Fruit fly (Drosophila melanogaster): ENCODE measurements around the gene CG15764.

CG15764 gene

DNA sequence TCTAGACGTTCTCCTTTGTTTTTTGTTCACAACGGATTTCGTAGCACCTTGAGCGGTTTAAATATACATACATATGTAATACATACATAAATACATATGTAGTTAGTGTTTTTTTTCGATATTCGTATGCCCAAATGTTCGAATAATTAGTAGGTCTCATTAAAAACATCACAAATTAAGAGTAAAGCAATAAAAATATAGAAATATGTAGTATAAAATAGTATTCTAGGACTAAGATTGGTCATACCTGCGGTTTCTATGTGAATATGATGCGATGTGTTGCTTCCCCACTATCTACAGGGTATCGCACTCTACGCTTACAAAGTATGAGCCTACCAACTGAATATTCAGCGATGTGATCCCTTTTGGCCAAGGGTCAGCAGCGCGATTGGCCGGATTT lies 36.6 kb downstream of the CG15764 start, which contains the start of gene CG4020:
Gene CG4020 (plus strand): TSS at position 301 of the 400 bp plus-strand sequence.
- TF ChIP-seq fd96Ca (GFP tag; IDR thresholded peaks at IDR 0.05) (no peak), CG8159 (tag; optimal IDR thresholded peaks at IDR 0.05) (no peak), CG12605 (GFP tag; IDR thresholded peaks at IDR 0.05) (no peak), CG15710 (tag; optimal IDR thresholded peaks at IDR 0.05) (no peak), Pif1A (GFP tag; optimal IDR thresholded peaks at IDR 0.05) (no peak), CG13204 (GFP tag; optimal IDR thresholded peaks at IDR 0.05) (no peak), CG14655 (GFP tag; optimal IDR thresholded peaks at IDR 0.05) (no peak), Snoo (tag; optimal IDR thresholded peaks at IDR 0.05) (no peak), Pif1B (GFP tag; optimal IDR thresholded peaks at IDR 0.05) (no peak), CG10348 (GFP tag; IDR thresholded peaks at IDR 0.05) (no peak), CG32121 (GFP tag; IDR thresholded peaks at IDR 0.05) (no peak), EcR (GFP tag; optimal IDR thresholded peaks at IDR 0.05) (no peak), CG34367 (tag; optimal IDR thresholded peaks at IDR 0.05) (no peak), CG17806 (tag; optimal IDR thresholded peaks at IDR 0.05) (no peak), D1 (tag; optimal IDR thresholded peaks at IDR 0.05) (no peak), Ets98B (GFP tag; IDR thresholded peaks at IDR 0.05) (no peak), gl (tag; optimal IDR thresholded peaks at IDR 0.05) (no peak), CG8301 (tag; optimal IDR thresholded peaks at IDR 0.05) (no peak), rn (GFP tag; IDR thresholded peaks at IDR 0.05) (no peak)

- peak; percentile 16 for TF ChIP-seq CG8159 (tag; optimal IDR thresholded peaks at IDR 0.05)
- peak; percentile 26 for TF ChIP-seq Snoo (tag; optimal IDR thresholded peaks at IDR 0.05)
- TF ChIP-seq EcR (GFP tag; optimal IDR thresholded peaks at IDR 0.05) = peak; percentile 4
- TF ChIP-seq CG12605 (GFP tag; IDR thresholded peaks at IDR 0.05) = no peak
- TF ChIP-seq Pif1A (GFP tag; optimal IDR thresholded peaks at IDR 0.05) = no peak
- peak; percentile 3 for TF ChIP-seq CG15710 (tag; optimal IDR thresholded peaks at IDR 0.05)
Observed at dm6 chrX:5907916-5908315, 39.0 kb downstream of the CG15764 start, which contains the start of gene CG12236. TSS of gene CG12236 (plus strand) at chrX:5908135.

- TF ChIP-seq Snoo (tag; optimal IDR thresholded peaks at IDR 0.05) = no peak
- peak; percentile 89 for TF ChIP-seq EcR (GFP tag; optimal IDR thresholded peaks at IDR 0.05)
Observed at dm6 chrX:5914992-5915751, 46.3 kb downstream of the CG15764 start.

DNA sequence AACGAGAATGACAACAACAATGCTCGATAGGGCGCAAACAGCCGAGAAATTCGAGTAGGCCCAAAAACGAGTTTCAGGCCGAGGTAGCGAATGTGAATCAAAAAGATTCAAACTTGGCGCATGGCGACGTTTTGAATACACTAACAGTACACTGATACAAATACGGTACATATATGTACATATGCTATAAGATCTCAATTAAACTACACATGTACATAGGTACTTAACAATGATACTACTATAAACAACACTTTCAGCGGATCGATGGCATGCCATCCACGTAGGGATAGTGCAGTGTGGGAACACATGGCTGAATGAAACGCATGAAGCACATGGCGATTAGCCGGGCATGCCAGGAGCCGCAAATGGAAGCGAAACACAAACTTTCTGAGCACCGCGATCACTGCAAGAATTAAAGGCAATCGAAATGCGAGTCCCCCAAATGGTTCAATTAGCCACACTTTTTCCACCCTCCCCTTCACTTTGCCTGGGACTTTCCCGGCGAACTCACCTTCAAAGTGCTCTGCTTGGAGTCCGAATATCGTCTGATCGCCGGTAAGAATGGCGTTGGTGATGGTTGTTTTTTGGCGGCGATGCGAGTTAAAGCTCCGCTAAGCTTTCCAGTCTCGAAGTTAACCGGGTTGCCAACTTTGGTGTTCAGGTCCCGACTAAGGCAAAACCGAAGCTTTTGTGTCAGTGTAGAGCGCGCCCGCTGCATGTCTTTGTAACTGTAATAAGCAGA lies 47.0 kb downstream of the CG15764 start:
- 0 out of 3 replicates have a peak, but pooled peaks have one; percentile 4 for TF ChIP-seq CG4496 (GFP tag; IDR thresholded peaks at IDR 0.05)
- TF ChIP-seq gl (tag; optimal IDR thresholded peaks at IDR 0.05) = no peak
- TF ChIP-seq CG12605 (GFP tag; IDR thresholded peaks at IDR 0.05) = no peak
- TF ChIP-seq EcR (GFP tag; optimal IDR thresholded peaks at IDR 0.05) = no peak
- TF ChIP-seq CG34367 (tag; optimal IDR thresholded peaks at IDR 0.05) = peak; percentile 5
- TF ChIP-seq rn (GFP tag; IDR thresholded peaks at IDR 0.05) = no peak
- TF ChIP-seq CG13204 (GFP tag; optimal IDR thresholded peaks at IDR 0.05) = no peak
- TF ChIP-seq fd96Ca (GFP tag; IDR thresholded peaks at IDR 0.05) = 0 out of 3 replicates have a peak, but pooled peaks have one; percentile 51
- no peak for TF ChIP-seq Pif1B (GFP tag; optimal IDR thresholded peaks at IDR 0.05)
- no peak for TF ChIP-seq CG15710 (tag; optimal IDR thresholded peaks at IDR 0.05)
- no peak for TF ChIP-seq CG8301 (tag; optimal IDR thresholded peaks at IDR 0.05)
- TF ChIP-seq CG17806 (tag; optimal IDR thresholded peaks at IDR 0.05) = no peak
- TF ChIP-seq Ets98B (GFP tag; IDR thresholded peaks at IDR 0.05) = peak; percentile 30; the same call in 1 of the 2 replicates
- TF ChIP-seq Snoo (tag; optimal IDR thresholded peaks at IDR 0.05) = no peak
- TF ChIP-seq Pif1A (GFP tag; optimal IDR thresholded peaks at IDR 0.05) = no peak
- TF ChIP-seq CG32121 (GFP tag; IDR thresholded peaks at IDR 0.05) = 0 out of 2 replicates have a peak, but pooled peaks have one; percentile 7
- TF ChIP-seq CG9948 (tag; optimal IDR thresholded peaks at IDR 0.05) = no peak
- no peak for TF ChIP-seq D1 (tag; optimal IDR thresholded peaks at IDR 0.05)
- no peak for TF ChIP-seq CG10348 (GFP tag; IDR thresholded peaks at IDR 0.05)
- no peak for TF ChIP-seq CG14655 (GFP tag; optimal IDR thresholded peaks at IDR 0.05)
- peak; percentile 2 for TF ChIP-seq CG8159 (tag; optimal IDR thresholded peaks at IDR 0.05)

DNA sequence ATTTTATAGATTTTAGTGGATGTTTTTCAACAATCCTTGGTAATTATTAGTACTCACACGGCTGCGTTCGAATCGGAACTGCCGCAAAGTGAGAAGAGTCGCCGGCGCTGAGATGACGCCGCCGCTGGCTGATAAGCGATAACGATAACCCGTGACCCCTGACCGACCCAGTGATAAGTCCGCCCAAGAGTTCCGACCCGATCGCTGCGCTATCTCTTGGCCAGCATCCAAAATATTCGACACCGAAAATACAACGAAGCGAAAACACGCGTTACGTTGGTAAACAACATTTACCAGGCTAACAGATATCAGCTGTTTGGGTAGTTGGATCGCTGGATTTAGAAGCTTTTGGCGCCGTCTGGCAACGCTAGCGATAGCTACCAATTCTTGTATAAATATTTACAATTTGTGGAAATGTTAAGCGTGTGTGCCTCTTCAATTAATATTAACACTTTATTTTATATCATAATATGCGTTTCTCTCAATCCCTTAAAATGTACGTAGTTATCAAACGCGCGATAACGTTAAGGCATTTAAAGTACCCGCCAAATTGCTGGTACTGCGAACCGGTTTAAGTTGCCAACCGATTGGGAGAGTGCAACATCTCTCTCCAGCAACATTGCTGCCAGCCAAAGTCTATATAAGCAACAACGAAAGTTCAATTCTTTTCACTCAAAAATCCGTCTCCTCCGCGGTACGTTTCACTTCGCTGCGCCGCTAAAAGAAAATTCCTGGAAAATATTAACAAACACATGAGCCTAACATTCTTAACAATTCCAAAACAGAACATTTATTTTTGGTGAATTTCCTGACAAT lies 47.8 kb downstream of the CG15764 start, which contains the start of the genes Shmt and CG3726:
Gene Shmt (minus strand): TSS at position 304 of the 816 bp plus-strand sequence.
Gene CG3726 (plus strand): TSS at position 604 of the 816 bp plus-strand sequence.
- TF ChIP-seq CG32121 (GFP tag; IDR thresholded peaks at IDR 0.05) (no peak), CG15710 (tag; optimal IDR thresholded peaks at IDR 0.05) (no peak), CG12605 (GFP tag; IDR thresholded peaks at IDR 0.05) (peak; percentile 30; the same call in 1 of the 2 replicates), CG17806 (tag; optimal IDR thresholded peaks at IDR 0.05) (no peak), CG13204 (GFP tag; optimal IDR thresholded peaks at IDR 0.05) (no peak), Pif1A (GFP tag; optimal IDR thresholded peaks at IDR 0.05) (peak; percentile 17), EcR (GFP tag; optimal IDR thresholded peaks at IDR 0.05) (no peak), gl (tag; optimal IDR thresholded peaks at IDR 0.05) (no peak), Ets98B (GFP tag; IDR thresholded peaks at IDR 0.05) (no peak), Snoo (tag; optimal IDR thresholded peaks at IDR 0.05) (no peak), fd96Ca (GFP tag; IDR thresholded peaks at IDR 0.05) (no peak), CG34367 (tag; optimal IDR thresholded peaks at IDR 0.05) (no peak), CG9948 (tag; optimal IDR thresholded peaks at IDR 0.05) (no peak), D1 (tag; optimal IDR thresholded peaks at IDR 0.05) (peak; percentile 81), CG14655 (GFP tag; optimal IDR thresholded peaks at IDR 0.05) (no peak), CG4496 (GFP tag; IDR thresholded peaks at IDR 0.05) (0 out of 3 replicates have a peak, but pooled peaks have one; percentile 5), rn (GFP tag; IDR thresholded peaks at IDR 0.05) (no peak)
